Worm (Caenorhabditis elegans): ENCODE data around the gene T06A1.5.

T06A1.5 gene

ce11 chrV:1957110-1957509 lies 30.1 kb downstream of the T06A1.5 start, which contains the start of gene fipr-25:
Gene fipr-25 (plus strand): TSS chrV:1957410.
- no peak for TF ChIP-seq sea-1 (GFP tag; conservative IDR thresholded peaks at IDR 0.05)
- no peak for TF ChIP-seq scrt-1 (GFP tag; IDR thresholded peaks at IDR 0.05)

ce11 chrV:1961453-1961852 lies 34.4 kb downstream of the T06A1.5 start, which contains the start of gene Y40B10B.1:
Gene Y40B10B.1 (minus strand): TSS chrV:1961553.
- TF ChIP-seq aly-1 (tag; optimal IDR thresholded peaks at IDR 0.05) = no peak

- TF ChIP-seq hmg-4 (GFP tag; optimal IDR thresholded peaks at IDR 0.05) (no peak), ceh-36 (tag; optimal IDR thresholded peaks at IDR 0.05) (no peak), hnd-1 (tag; optimal IDR thresholded peaks at IDR 0.05) (no peak), ama-1 (optimal IDR thresholded peaks at IDR 0.05) (no peak)
Measured at ce11 chrV:1964806-1965205, 37.8 kb downstream of the T06A1.5 start, which contains the start of gene srj-15. Gene srj-15 (minus strand): TSS chrV:1964906.

- no peak for TF ChIP-seq sea-1 (GFP tag; conservative IDR thresholded peaks at IDR 0.05)
- TF ChIP-seq scrt-1 (GFP tag; IDR thresholded peaks at IDR 0.05) = no peak
- TF ChIP-seq hmbx-1 (tag; optimal IDR thresholded peaks at IDR 0.05) = no peak
Measured at ce11 chrV:1966962-1967361, 39.9 kb downstream of the T06A1.5 start.

- TF ChIP-seq scrt-1 (GFP tag; IDR thresholded peaks at IDR 0.05) (no peak), hmbx-1 (tag; optimal IDR thresholded peaks at IDR 0.05) (no peak), B0310.2 (tag; optimal IDR thresholded peaks at IDR 0.05) (no peak), pes-1 (GFP tag; IDR thresholded peaks at IDR 0.05) (no peak), tbx-11 (GFP tag; IDR thresholded peaks at IDR 0.05) (no peak), hmg-4 (GFP tag; optimal IDR thresholded peaks at IDR 0.05) (no peak), ets-7 (tag; optimal IDR thresholded peaks at IDR 0.05) (no peak), ceh-36 (tag; optimal IDR thresholded peaks at IDR 0.05) (no peak), tbx-37 (GFP tag; conservative IDR thresholded peaks at IDR 0.05) (no peak), ama-1 (optimal IDR thresholded peaks at IDR 0.05) (no peak), ceh-13 (GFP tag; optimal IDR thresholded peaks at IDR 0.05) (no peak), F13C5.2 (tag; optimal IDR thresholded peaks at IDR 0.05) (no peak), tra-4 (tag; optimal IDR thresholded peaks at IDR 0.05) (no peak), hnd-1 (tag; optimal IDR thresholded peaks at IDR 0.05) (no peak), sea-1 (GFP tag; conservative IDR thresholded peaks at IDR 0.05) (no peak), flt-1 (GFP tag; IDR thresholded peaks at IDR 0.05) (no peak)
Measured at ce11 chrV:1968809-1969208, 41.8 kb downstream of the T06A1.5 start.

- TF ChIP-seq pes-1 (GFP tag; IDR thresholded peaks at IDR 0.05) = no peak
- TF ChIP-seq hmg-4 (GFP tag; optimal IDR thresholded peaks at IDR 0.05) = no peak
- no peak for TF ChIP-seq scrt-1 (GFP tag; IDR thresholded peaks at IDR 0.05)
- no peak for TF ChIP-seq aly-1 (tag; optimal IDR thresholded peaks at IDR 0.05)
- TF ChIP-seq ceh-13 (GFP tag; optimal IDR thresholded peaks at IDR 0.05) = no peak
- no peak for TF ChIP-seq tra-4 (tag; optimal IDR thresholded peaks at IDR 0.05)
- TF ChIP-seq hmbx-1 (tag; optimal IDR thresholded peaks at IDR 0.05) = no peak
- TF ChIP-seq tbx-11 (GFP tag; IDR thresholded peaks at IDR 0.05) = no peak
- TF ChIP-seq F13C5.2 (tag; optimal IDR thresholded peaks at IDR 0.05) = no peak
- no peak for TF ChIP-seq tbx-37 (GFP tag; conservative IDR thresholded peaks at IDR 0.05)
Measured at ce11 chrV:1969228-1969627, 42.2 kb downstream of the T06A1.5 start, which contains the start of gene acs-3. Gene acs-3 (plus strand): TSS chrV:1969528.

- no peak for TF ChIP-seq flt-1 (GFP tag; IDR thresholded peaks at IDR 0.05)
- TF ChIP-seq tbx-11 (GFP tag; IDR thresholded peaks at IDR 0.05) = no peak
- TF ChIP-seq pes-1 (GFP tag; IDR thresholded peaks at IDR 0.05) = no peak
- no peak for TF ChIP-seq scrt-1 (GFP tag; IDR thresholded peaks at IDR 0.05)
- no peak for TF ChIP-seq F13C5.2 (tag; optimal IDR thresholded peaks at IDR 0.05)
- TF ChIP-seq ceh-36 (tag; optimal IDR thresholded peaks at IDR 0.05) = no peak
- TF ChIP-seq hmbx-1 (tag; optimal IDR thresholded peaks at IDR 0.05) = no peak
- no peak for TF ChIP-seq hnd-1 (tag; optimal IDR thresholded peaks at IDR 0.05)
- TF ChIP-seq aly-1 (tag; optimal IDR thresholded peaks at IDR 0.05) = no peak
- no peak for TF ChIP-seq sea-1 (GFP tag; conservative IDR thresholded peaks at IDR 0.05)
- TF ChIP-seq B0310.2 (tag; optimal IDR thresholded peaks at IDR 0.05) = no peak
- no peak for TF ChIP-seq tra-4 (tag; optimal IDR thresholded peaks at IDR 0.05)
- TF ChIP-seq ets-7 (tag; optimal IDR thresholded peaks at IDR 0.05) = no peak
Measured at ce11 chrV:1969690-1970089, 42.7 kb downstream of the T06A1.5 start.

ce11 chrV:1975049-1975448 lies 48.0 kb downstream of the T06A1.5 start, which contains the start of gene fbxa-201:
Gene fbxa-201 (plus strand): TSS chrV:1975349.
- TF ChIP-seq hnd-1 (tag; optimal IDR thresholded peaks at IDR 0.05) (no peak), tbx-37 (GFP tag; conservative IDR thresholded peaks at IDR 0.05) (no peak)

ce11 chrV:1978968-1979367 lies 51.9 kb downstream of the T06A1.5 start, which contains the start of gene T08B1.4:
Gene T08B1.4 (plus strand): TSS chrV:1979268.
- no peak for TF ChIP-seq flt-1 (GFP tag; IDR thresholded peaks at IDR 0.05)
- no peak for TF ChIP-seq hmbx-1 (tag; optimal IDR thresholded peaks at IDR 0.05)
- TF ChIP-seq hmg-4 (GFP tag; optimal IDR thresholded peaks at IDR 0.05) = no peak
- no peak for TF ChIP-seq tra-4 (tag; optimal IDR thresholded peaks at IDR 0.05)
- no peak for TF ChIP-seq pes-1 (GFP tag; IDR thresholded peaks at IDR 0.05)
- no peak for TF ChIP-seq sea-1 (GFP tag; conservative IDR thresholded peaks at IDR 0.05)
- TF ChIP-seq tbx-37 (GFP tag; conservative IDR thresholded peaks at IDR 0.05) = no peak
- no peak for TF ChIP-seq hnd-1 (tag; optimal IDR thresholded peaks at IDR 0.05)
- TF ChIP-seq ceh-13 (GFP tag; optimal IDR thresholded peaks at IDR 0.05) = no peak
- no peak for TF ChIP-seq tbx-11 (GFP tag; IDR thresholded peaks at IDR 0.05)
- no peak for TF ChIP-seq ama-1 (optimal IDR thresholded peaks at IDR 0.05)

Measured in whole organism, early embryonic.